Fruit fly (Drosophila melanogaster) whole organism, embryonic: ENCODE results near the gene CG3587.

Experiments used
- Asciz ChIP-seq: fragments of 200-800 bp; sonication (Bioruptor generic); optimal IDR thresholded peaks from 2 replicates; lab custom pipeline; 2017; ENCODE audit warnings: missing biosample characterization, mild to moderate bottlenecking, missing genetic modification characterization, missing genetic modification reagents
- Bgb ChIP-seq: fragments of 200-800 bp; sonication (Bioruptor generic); IDR thresholded peaks from 2 replicates; pipeline ENCODE4 v1.3.6; 2022; ENCODE audit warnings: missing biosample characterization, missing genetic modification characterization; ENCODE audit not compliant: partially characterized antibody
- CG1024 ChIP-seq: fragments of 200-800 bp; sonication (Bioruptor generic); IDR thresholded peaks from 2 replicates; pipeline ENCODE4 v1.3.6; 2022; ENCODE audit warnings: missing biosample characterization, missing genetic modification characterization
- CG10431 ChIP-seq: fragments of 200-800 bp; sonication (Bioruptor generic); optimal IDR thresholded peaks from 3 replicates; lab custom pipeline; 2018; ENCODE audit warnings: missing biosample characterization, mild to moderate bottlenecking, missing genetic modification characterization
- CG10543 ChIP-seq: fragments of 200-800 bp; sonication (Bioruptor generic); optimal IDR thresholded peaks from 3 replicates; lab custom pipeline; 2017; ENCODE audit warnings: missing biosample characterization, mild to moderate bottlenecking, missing genetic modification characterization, moderate library complexity
- CG11093 ChIP-seq: fragments of 200-800 bp; sonication (Bioruptor generic); IDR thresholded peaks from 3 replicates; pipeline ENCODE4 v1.3.6; 2022; ENCODE audit warnings: missing biosample characterization, missing genetic modification characterization
- CG12659 ChIP-seq: fragments of 200-800 bp; sonication (Bioruptor generic); optimal IDR thresholded peaks from 3 replicates; lab custom pipeline; 2017; ENCODE audit warnings: mild to moderate bottlenecking, missing biosample characterization, missing genetic modification reagents, missing genetic modification characterization
- CG13424 ChIP-seq: fragments of 200-800 bp; sonication (Bioruptor generic); optimal IDR thresholded peaks from 2 replicates; lab custom pipeline; 2019; ENCODE audit warnings: missing biosample characterization, mild to moderate bottlenecking, missing genetic modification characterization, moderate library complexity
- CG13624 ChIP-seq: fragments of 200-800 bp; sonication (Bioruptor generic); optimal IDR thresholded peaks from 2 replicates; lab custom pipeline; 2016; ENCODE audit warnings: missing biosample characterization, missing genetic modification characterization
- CG14710 ChIP-seq: fragments of 200-800 bp; sonication (Bioruptor generic); optimal IDR thresholded peaks from 3 replicates; lab custom pipeline; 2019; ENCODE audit warnings: missing biosample characterization, mild to moderate bottlenecking, missing genetic modification characterization, moderate library complexity
- CG1647 ChIP-seq: fragments of 200-800 bp; sonication (Bioruptor generic); optimal IDR thresholded peaks from 3 replicates; lab custom pipeline; 2016; ENCODE audit warnings: missing biosample characterization, missing genetic modification characterization
- CG16779 ChIP-seq: fragments of 200-800 bp; sonication (Bioruptor generic); IDR thresholded peaks from 2 replicates; pipeline ENCODE4 v1.3.6; 2022; ENCODE audit warnings: missing biosample characterization, missing genetic modification characterization
- CG17802 ChIP-seq: fragments of 200-800 bp; sonication (Bioruptor generic); optimal IDR thresholded peaks from 2 replicates; lab custom pipeline; 2018; ENCODE audit warnings: missing biosample characterization, mild to moderate bottlenecking, missing genetic modification characterization, moderate library complexity
- CG17912 ChIP-seq: fragments of 200-800 bp; sonication (Bioruptor generic); optimal IDR thresholded peaks from 2 replicates; lab custom pipeline; 2018; ENCODE audit warnings: missing biosample characterization, mild to moderate bottlenecking, missing genetic modification characterization
- CG18011 ChIP-seq: fragments of 200-800 bp; sonication (Bioruptor generic); optimal IDR thresholded peaks from 2 replicates; lab custom pipeline; 2017; ENCODE audit warnings: missing biosample characterization, missing genetic modification characterization, mild to moderate bottlenecking, moderate library complexity, missing genotype
- CG18262 ChIP-seq: fragments of 200-800 bp; optimal IDR thresholded peaks from 3 replicates; lab custom pipeline; 2019; ENCODE audit warnings: missing biosample characterization, mild to moderate bottlenecking, missing genetic modification characterization, moderate library complexity
- CG1832 ChIP-seq: fragments of 200-800 bp; sonication (Bioruptor generic); optimal IDR thresholded peaks from 2 replicates; lab custom pipeline; 2017; ENCODE audit warnings: missing biosample characterization, mild to moderate bottlenecking, missing genetic modification characterization, inconsistent platforms
- CG2712 ChIP-seq: fragments of 200-800 bp; optimal IDR thresholded peaks from 3 replicates; lab custom pipeline; 2019; ENCODE audit warnings: missing biosample characterization, mild to moderate bottlenecking, missing genetic modification characterization, moderate library complexity
- CG31365 ChIP-seq: fragments of 200-800 bp; sonication (Bioruptor generic); optimal IDR thresholded peaks from 2 replicates; lab custom pipeline; 2018; ENCODE audit warnings: missing biosample characterization, mild to moderate bottlenecking, missing genetic modification characterization
- CG34224 ChIP-seq: fragments of 200-800 bp; sonication (Bioruptor generic); IDR thresholded peaks from 3 replicates; pipeline ENCODE4 v1.3.6; 2022; ENCODE audit warnings: missing biosample characterization, missing genetic modification characterization; ENCODE audit not compliant: partially characterized antibody
- CG34422 ChIP-seq: fragments of 200-800 bp; sonication (Bioruptor generic); IDR thresholded peaks from 3 replicates; pipeline ENCODE4 v1.3.6; 2022; ENCODE audit warnings: missing biosample characterization, missing genetic modification characterization
- CG4424 ChIP-seq: fragments of 200-800 bp; sonication (Bioruptor generic); optimal IDR thresholded peaks from 3 replicates; lab custom pipeline; 2016; ENCODE audit warnings: missing biosample characterization, missing genetic modification characterization
- CG4707 ChIP-seq: fragments of 200-800 bp; sonication (Bioruptor generic); optimal IDR thresholded peaks from 2 replicates; lab custom pipeline; 2018; ENCODE audit warnings: missing biosample characterization, mild to moderate bottlenecking, missing genetic modification characterization, moderate library complexity
- CG6689 ChIP-seq: fragments of 200-800 bp; sonication (Bioruptor generic); IDR thresholded peaks from 2 replicates; pipeline ENCODE4 v1.3.6; 2022; ENCODE audit warnings: missing biosample characterization, missing genetic modification characterization
- CG7271 ChIP-seq: fragments of 200-800 bp; sonication (Bioruptor generic); optimal IDR thresholded peaks from 2 replicates; lab custom pipeline; 2018; ENCODE audit warnings: missing biosample characterization, mild to moderate bottlenecking, missing genetic modification characterization, moderate library complexity
- CG8089 ChIP-seq: fragments of 200-800 bp; sonication (Bioruptor generic); optimal IDR thresholded peaks from 3 replicates; lab custom pipeline; 2016; ENCODE audit warnings: missing biosample characterization, missing genetic modification characterization
- Chrac-16 ChIP-seq: fragments of 200-800 bp; sonication (Bioruptor generic); optimal IDR thresholded peaks from 3 replicates; lab custom pipeline; 2016; ENCODE audit warnings: missing biosample characterization, missing genetic modification characterization
- H15 ChIP-seq: fragments of 200-800 bp; sonication (Bioruptor generic); IDR thresholded peaks from 3 replicates; pipeline ENCODE4 v1.3.6; 2022; ENCODE audit warnings: missing biosample characterization, missing genetic modification characterization
- Hmr ChIP-seq: fragments of 200-800 bp; sonication (Bioruptor generic); optimal IDR thresholded peaks from 3 replicates; lab custom pipeline; 2017; ENCODE audit warnings: mild to moderate bottlenecking, missing biosample characterization, missing genetic modification reagents, missing genetic modification characterization
- MESR4 ChIP-seq: fragments of 200-800 bp; sonication (Bioruptor generic); optimal IDR thresholded peaks from 2 replicates; lab custom pipeline; 2018; ENCODE audit warnings: missing biosample characterization, mild to moderate bottlenecking, missing genetic modification characterization, moderate library complexity
- Max ChIP-seq: fragments of 200-800 bp; sonication (Bioruptor generic); optimal IDR thresholded peaks from 2 replicates; lab custom pipeline; 2016; ENCODE audit warnings: missing biosample characterization, mild to moderate bottlenecking, missing genetic modification characterization
- Med ChIP-seq: fragments of 200-800 bp; sonication (Bioruptor generic); peaks from one replicate; lab custom pipeline; 2016; ENCODE audit warnings: missing biosample characterization, missing genetic modification characterization, mild to moderate bottlenecking, inconsistent platforms, moderate library complexity
- Meics ChIP-seq: fragments of 200-800 bp; sonication (Bioruptor generic); optimal IDR thresholded peaks from 2 replicates; lab custom pipeline; 2017; ENCODE audit warnings: missing biosample characterization, mild to moderate bottlenecking, missing genetic modification characterization
- Myb ChIP-seq: fragments of 200-800 bp; sonication (Bioruptor generic); optimal IDR thresholded peaks from 2 replicates; lab custom pipeline; 2016; ENCODE audit warnings: missing biosample characterization, missing genetic modification characterization
- NC2β ChIP-seq: fragments of 200-800 bp; sonication (Bioruptor generic); optimal IDR thresholded peaks from 2 replicates; lab custom pipeline; 2016; ENCODE audit warnings: missing biosample characterization, missing genetic modification characterization
- Nf-YC ChIP-seq: fragments of 200-800 bp; optimal IDR thresholded peaks from 3 replicates; lab custom pipeline; 2019; ENCODE audit warnings: missing biosample characterization, mild to moderate bottlenecking, missing genetic modification characterization, moderate library complexity
- Ravus ChIP-seq: fragments of 200-800 bp; sonication (Bioruptor generic); IDR thresholded peaks from 2 replicates; pipeline ENCODE4 v1.3.6; 2022; ENCODE audit warnings: missing biosample characterization, missing genetic modification characterization
- Side ChIP-seq: fragments of 200-800 bp; sonication (Bioruptor generic); optimal IDR thresholded peaks from 2 replicates; lab custom pipeline; 2016; ENCODE audit warnings: missing biosample characterization, missing genetic modification characterization
- Tbp ChIP-seq: fragments of >200 bp; optimal IDR thresholded peaks from 2 replicates; lab custom pipeline; 2018; ENCODE audit warnings: missing biosample characterization, missing genetic modification characterization
- Xbp1 ChIP-seq: fragments of 200-800 bp; sonication (Bioruptor generic); optimal IDR thresholded peaks from 3 replicates; lab custom pipeline; 2016; ENCODE audit warnings: missing biosample characterization, mild to moderate bottlenecking, missing genetic modification characterization
- cas ChIP-seq: fragments of 200-800 bp; sonication (Bioruptor generic); IDR thresholded peaks from 2 replicates; pipeline ENCODE4 v1.3.6; 2022; ENCODE audit warnings: missing biosample characterization, missing genetic modification characterization
- dimm ChIP-seq: fragments of 200-800 bp; sonication (Bioruptor generic); IDR thresholded peaks from 2 replicates; pipeline ENCODE4 v1.3.6; 2022; ENCODE audit warnings: missing biosample characterization, missing genetic modification characterization
- emc ChIP-seq: fragments of 200-800 bp; sonication (Bioruptor generic); optimal IDR thresholded peaks from 2 replicates; lab custom pipeline; 2016; ENCODE audit warnings: missing biosample characterization, missing genetic modification characterization
- ftz-f1 ChIP-seq: fragments of 200-800 bp; sonication (Bioruptor generic); optimal IDR thresholded peaks from 2 replicates; lab custom pipeline; 2016; ENCODE audit warnings: missing biosample characterization, missing genetic modification characterization
- ind ChIP-seq: fragments of 200-800 bp; sonication (Bioruptor generic); optimal IDR thresholded peaks from 3 replicates; lab custom pipeline; 2016; ENCODE audit warnings: missing biosample characterization, missing genetic modification characterization
- luna ChIP-seq: fragments of 200-800 bp; sonication (Bioruptor generic); optimal IDR thresholded peaks from 2 replicates; lab custom pipeline; 2016; ENCODE audit warnings: missing biosample characterization, missing genetic modification characterization
- nerfin-2 ChIP-seq: fragments of 200-800 bp; sonication (Bioruptor generic); IDR thresholded peaks from 2 replicates; pipeline ENCODE4 v1.3.6; 2022; ENCODE audit warnings: missing biosample characterization, missing genetic modification characterization; ENCODE audit not compliant: partially characterized antibody
- p53 ChIP-seq: fragments of 200-800 bp; sonication (Bioruptor generic); optimal IDR thresholded peaks from 2 replicates; lab custom pipeline; 2016; ENCODE audit warnings: missing biosample characterization, missing genetic modification characterization
- sens ChIP-seq: fragments of 200-800 bp; sonication (Bioruptor generic); peaks from one replicate; lab custom pipeline; 2016; ENCODE audit warnings: missing biosample characterization, missing genetic modification characterization
- tap ChIP-seq: fragments of 200-800 bp; optimal IDR thresholded peaks from 3 replicates; lab custom pipeline; 2019; ENCODE audit warnings: missing biosample characterization, mild to moderate bottlenecking, missing genetic modification characterization, moderate library complexity
- vnd ChIP-seq: fragments of 200-800 bp; sonication (Bioruptor generic); IDR thresholded peaks from 3 replicates; pipeline ENCODE4 v1.3.6; 2022; ENCODE audit warnings: missing biosample characterization, missing genetic modification characterization; ENCODE audit not compliant: partially characterized antibody
- zfh2 ChIP-seq: fragments of 200-800 bp; sonication (Bioruptor generic); optimal IDR thresholded peaks from 2 replicates; lab custom pipeline; 2016; ENCODE audit warnings: missing biosample characterization, missing genetic modification characterization

CG3587 gene

DNA sequence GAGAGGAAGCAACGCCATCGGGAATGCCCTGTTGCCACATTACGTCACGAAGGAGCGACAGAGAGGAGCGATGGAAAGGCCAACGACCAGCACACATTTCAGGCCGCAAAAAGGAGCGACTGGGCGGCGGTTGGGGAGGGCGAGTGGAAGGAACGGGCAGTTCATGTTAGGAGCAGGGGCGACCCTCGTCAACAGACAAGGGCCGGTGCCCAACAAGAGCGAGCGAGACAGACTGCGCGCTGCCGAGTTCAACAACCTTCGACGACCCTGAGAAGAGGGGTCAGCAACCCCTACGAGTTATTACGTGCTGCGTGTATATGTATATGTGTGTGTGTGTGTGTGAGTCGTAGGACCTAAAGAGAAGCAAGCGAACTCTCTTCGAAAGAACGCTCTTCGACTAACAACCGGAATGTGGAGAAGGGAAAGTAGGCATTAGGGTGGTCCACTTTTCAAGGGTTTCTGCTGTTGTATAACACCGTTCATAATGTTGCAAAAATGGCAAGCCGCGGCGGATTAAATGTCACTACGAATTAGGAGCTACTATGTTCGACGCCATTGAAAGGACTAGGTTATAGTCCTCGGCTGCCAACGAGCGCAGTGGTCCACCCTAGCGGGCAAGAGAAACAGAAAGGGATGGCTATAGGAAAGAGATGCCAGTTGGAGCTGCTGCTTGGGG is 11.4 kb downstream of the CG3587 start (continued):
- TF ChIP-seq ftz-f1 (GFP tag; lab: Kevin White, UChicago) (peak; percentile 79), CG1647 (peak; percentile 89), Nf-YC (tag; lab: Kevin White, UChicago) (peak; percentile 76), Tbp (no peak), CG8089 (peak; percentile 96), tap (tag; lab: Kevin White, UChicago) (peak; percentile 96), ind (peak; percentile 97), Chrac-16 (peak; percentile 95), CG1832 (GFP tag; lab: Kevin White, UChicago) (peak; percentile 63), p53 (peak; percentile 92), CG4424 (GFP tag; lab: Kevin White, UChicago) (peak; percentile 97), CG10543 (peak; percentile 87), Myb (peak; percentile 86), CG18011 (GFP tag; lab: Kevin White, UChicago) (peak; percentile 87), MESR4 (GFP tag; lab: Kevin White, UChicago) (peak; percentile 76), CG11093 (GFP tag; lab: Robert Waterston, UW) (peak; percentile 87), Side (peak; percentile 96), Ravus (GFP tag; lab: Robert Waterston, UW) (peak; percentile 75), Asciz (GFP tag; lab: Kevin White, UChicago) (peak; percentile 95), Med (GFP tag; lab: Kevin White, UChicago) (peak; percentile 99), CG31365 (tag; lab: Kevin White, UChicago) (peak; percentile 90), CG18262 (tag; lab: Kevin White, UChicago) (peak; percentile 95), nerfin-2 (no peak), H15 (GFP tag; lab: Robert Waterston, UW) (peak; percentile 92), CG13424 (tag; lab: Kevin White, UChicago) (peak; percentile 96), Xbp1 (GFP tag; lab: Kevin White, UChicago) (peak; percentile 93), luna (GFP tag; lab: Kevin White, UChicago) (peak; percentile 80), CG10431 (GFP tag; lab: Kevin White, UChicago) (peak; percentile 88), emc (GFP tag; lab: Kevin White, UChicago) (peak; percentile 85), vnd (GFP tag; lab: Robert Waterston, UW) (no peak), CG16779 (GFP tag; lab: Robert Waterston, UW) (peak; percentile 86), CG13624 (GFP tag; lab: Kevin White, UChicago) (peak; percentile 93), zfh2 (GFP tag; lab: Kevin White, UChicago) (peak; percentile 91), CG6689 (GFP tag; lab: Robert Waterston, UW) (peak; percentile 94), dimm (GFP tag; lab: Robert Waterston, UW) (peak; percentile 81), Hmr (GFP tag; lab: Kevin White, UChicago) (peak; percentile 97), CG2712 (tag; lab: Kevin White, UChicago) (peak; percentile 97), sens (GFP tag; lab: Kevin White, UChicago) (peak; percentile 99), CG4707 (peak; percentile 94), CG34422 (peak; percentile 95)

DNA sequence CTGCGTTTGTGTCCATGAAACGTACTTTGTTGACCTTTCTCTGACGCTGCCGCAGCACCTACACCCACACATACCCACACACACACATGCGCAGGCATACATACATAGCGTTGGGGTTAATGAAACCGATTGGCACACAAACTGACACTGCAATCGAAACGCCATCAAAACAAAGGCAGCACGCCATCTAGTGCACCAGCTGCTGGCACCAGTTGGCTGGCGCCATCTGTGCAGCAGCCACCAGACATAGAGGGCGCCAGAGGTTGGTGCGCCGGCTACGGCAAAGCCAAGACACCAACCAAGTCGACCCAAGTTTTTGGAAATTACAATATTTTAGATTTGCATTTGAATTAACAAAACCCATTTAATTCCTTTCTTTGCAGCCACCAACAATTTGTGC is 12.8 kb downstream of the CG3587 start:
- TF ChIP-seq NC2β (GFP tag; lab: Kevin White, UChicago) (peak; percentile 58), CG14710 (peak; percentile 52), Meics (GFP tag; lab: Kevin White, UChicago) (peak; percentile 54), Bgb (GFP tag; lab: Robert Waterston, UW) (peak; percentile 70), CG12659 (GFP tag; lab: Kevin White, UChicago) (peak; percentile 22), CG17912 (peak; percentile 56), CG1024 (GFP tag; lab: Robert Waterston, UW) (peak; percentile 47; the same call in 1 of the 2 replicates), cas (no peak), CG7271 (tag; lab: Kevin White, UChicago) (no peak), CG17802 (tag; lab: Kevin White, UChicago) (peak; percentile 36), Max (no peak), luna (GFP tag; lab: Kevin White, UChicago) (peak; percentile 40), CG34224 (GFP tag; lab: Robert Waterston, UW) (0 out of 3 replicates have a peak, but pooled peaks have one; percentile 7)
